Worm (Caenorhabditis elegans) whole organism, early embryonic: ENCODE results near the gene Y49F6B.9.
"Not testable (repeated sequence)": the region's sequence is repeated elsewhere in the genome, so short reads cannot be mapped to it uniquely, and the experiment has no call there.

Experiments used
- B0310.2 ChIP-seq: sonication (generic microtip); optimal IDR thresholded peaks from 2 replicates; lab custom pipeline; 2016; ENCODE audit warnings: mild to moderate bottlenecking, missing genetic modification characterization, missing compliant biosample characterization
- F13C5.2 ChIP-seq: sonication (generic microtip); optimal IDR thresholded peaks from 2 replicates; lab custom pipeline; 2017; ENCODE audit warnings: mild to moderate bottlenecking, missing genetic modification characterization, inconsistent platforms, missing compliant biosample characterization
- aly-1 ChIP-seq: sonication (generic microtip); optimal IDR thresholded peaks from 2 replicates; lab custom pipeline; 2016; ENCODE audit warnings: missing genetic modification characterization, missing compliant biosample characterization
- ama-1 ChIP-seq: fragments of 150-350 bp; optimal IDR thresholded peaks from 2 replicates; lab custom pipeline; 2014
- ceh-13 ChIP-seq: fragments of 200-800 bp; sonication (Bioruptor generic); optimal IDR thresholded peaks from 2 replicates; lab custom pipeline; 2018; ENCODE audit warnings: mild to moderate bottlenecking, missing genetic modification characterization, missing compliant biosample characterization
- ceh-36 ChIP-seq: sonication (generic microtip); optimal IDR thresholded peaks from 2 replicates; lab custom pipeline; 2016; ENCODE audit warnings: missing genetic modification characterization, inconsistent platforms, missing compliant biosample characterization
- ets-7 ChIP-seq: sonication (generic microtip); optimal IDR thresholded peaks from 2 replicates; lab custom pipeline; 2016; ENCODE audit warnings: missing genotype, missing genetic modification characterization, missing compliant biosample characterization
- flt-1 ChIP-seq: fragments of 200-800 bp; sonication (Bioruptor generic); IDR thresholded peaks from 2 replicates; pipeline ENCODE4 v1.3.6; 2022; ENCODE audit warnings: missing genetic modification characterization, missing compliant biosample characterization
- hmbx-1 ChIP-seq: sonication (generic microtip); optimal IDR thresholded peaks from 2 replicates; lab custom pipeline; 2016; ENCODE audit warnings: mild to moderate bottlenecking, missing genetic modification characterization, missing compliant biosample characterization
- hmg-4 ChIP-seq: fragments of 200-800 bp; sonication (Bioruptor generic); optimal IDR thresholded peaks from 2 replicates; lab custom pipeline; 2018; ENCODE audit warnings: mild to moderate bottlenecking, missing genetic modification characterization, missing compliant biosample characterization
- hnd-1 ChIP-seq: sonication (generic microtip); optimal IDR thresholded peaks from 2 replicates; lab custom pipeline; 2016; ENCODE audit warnings: missing genetic modification characterization, missing compliant biosample characterization
- pes-1 ChIP-seq: fragments of 200-800 bp; sonication (Bioruptor generic); IDR thresholded peaks from 2 replicates; pipeline ENCODE4 v1.3.6; 2022; ENCODE audit warnings: missing genetic modification reagents, missing genetic modification characterization, missing compliant biosample characterization
- scrt-1 ChIP-seq: fragments of 200-800 bp; sonication (Bioruptor generic); IDR thresholded peaks from 2 replicates; pipeline ENCODE4 v1.3.6; 2022; ENCODE audit warnings: missing genetic modification characterization, missing compliant biosample characterization
- sea-1 ChIP-seq: fragments of 200-800 bp; sonication (Bioruptor generic); conservative IDR thresholded peaks from 2 replicates; pipeline ENCODE4 v1.3.6; 2022; ENCODE audit warnings: missing genetic modification characterization, missing compliant biosample characterization
- tbx-11 ChIP-seq: fragments of 200-800 bp; sonication (Bioruptor generic); IDR thresholded peaks from 2 replicates; pipeline ENCODE4 v1.3.6; 2022; ENCODE audit warnings: missing genetic modification characterization, missing compliant biosample characterization
- tbx-37 ChIP-seq: fragments of 200-800 bp; sonication (Bioruptor generic); conservative IDR thresholded peaks from 2 replicates; pipeline ENCODE4 v1.3.6; 2022; ENCODE audit warnings: missing genetic modification reagents, missing genetic modification characterization, missing compliant biosample characterization
- tra-4 ChIP-seq: sonication (generic microtip); optimal IDR thresholded peaks from 2 replicates; lab custom pipeline; 2017; ENCODE audit warnings: missing genetic modification characterization, missing compliant biosample characterization

The Y49F6B.9 gene

ce11 chrII:3472817-3473216, 26.4 kb downstream of the Y49F6B.9 start, which contains the start of gene Y49F6B.6:
TSS of gene Y49F6B.6 (plus strand) at chrII:3473117.
- TF ChIP-seq hnd-1 (tag; lab: Kevin White, UChicago) (no peak), tra-4 (tag; lab: Kevin White, UChicago) (no peak), ets-7 (no peak), ceh-13 (GFP tag; lab: Kevin White, UChicago) (no peak), tbx-37 (GFP tag; lab: Robert Waterston, UW) (no peak), hmg-4 (GFP tag; lab: Kevin White, UChicago) (no peak), sea-1 (GFP tag; lab: Robert Waterston, UW) (no peak), B0310.2 (no peak), aly-1 (tag; lab: Kevin White, UChicago) (no peak), flt-1 (no peak), ceh-36 (tag; lab: Kevin White, UChicago) (no peak), scrt-1 (GFP tag; lab: Robert Waterston, UW) (no peak), pes-1 (GFP tag; lab: Robert Waterston, UW) (no peak), hmbx-1 (tag; lab: Kevin White, UChicago) (no peak), F13C5.2 (tag; lab: Kevin White, UChicago) (no peak), tbx-11 (GFP tag; lab: Robert Waterston, UW) (no peak), ama-1 (lab: Kevin White, UChicago) (no peak)

DNA sequence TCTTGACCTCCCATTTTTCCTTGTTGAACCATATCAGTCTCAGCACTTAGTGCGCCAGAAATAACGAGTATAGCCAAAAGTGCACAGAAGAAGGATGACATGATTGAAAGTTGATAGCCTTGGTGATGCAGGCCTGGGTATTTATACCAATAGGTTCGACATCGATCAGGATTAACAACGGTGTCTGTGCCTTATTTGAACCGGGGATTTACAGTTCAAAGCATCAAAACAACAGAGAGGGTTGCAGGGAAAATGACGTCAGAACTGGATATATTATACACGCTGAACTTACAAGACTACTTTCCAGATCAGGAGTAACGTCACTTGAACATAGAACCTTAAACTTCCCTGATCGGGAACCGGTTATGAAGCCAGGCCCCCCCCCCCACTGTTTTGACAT, 26.9 kb downstream of the Y49F6B.9 start, which contains the start of gene Y49F6B.12:
TSS of gene Y49F6B.12 (minus strand) at position 101 of the 400 bp plus-strand sequence.
- TF ChIP-seq aly-1 (tag; lab: Kevin White, UChicago) (no peak), flt-1 (no peak), hmbx-1 (tag; lab: Kevin White, UChicago) (no peak), tbx-11 (GFP tag; lab: Robert Waterston, UW) (no peak), F13C5.2 (tag; lab: Kevin White, UChicago) (no peak), ama-1 (lab: Kevin White, UChicago) (no peak), B0310.2 (no peak), ceh-13 (GFP tag; lab: Kevin White, UChicago) (no peak), sea-1 (GFP tag; lab: Robert Waterston, UW) (no peak), ets-7 (no peak), scrt-1 (GFP tag; lab: Robert Waterston, UW) (no peak), hnd-1 (tag; lab: Kevin White, UChicago) (no peak)

DNA sequence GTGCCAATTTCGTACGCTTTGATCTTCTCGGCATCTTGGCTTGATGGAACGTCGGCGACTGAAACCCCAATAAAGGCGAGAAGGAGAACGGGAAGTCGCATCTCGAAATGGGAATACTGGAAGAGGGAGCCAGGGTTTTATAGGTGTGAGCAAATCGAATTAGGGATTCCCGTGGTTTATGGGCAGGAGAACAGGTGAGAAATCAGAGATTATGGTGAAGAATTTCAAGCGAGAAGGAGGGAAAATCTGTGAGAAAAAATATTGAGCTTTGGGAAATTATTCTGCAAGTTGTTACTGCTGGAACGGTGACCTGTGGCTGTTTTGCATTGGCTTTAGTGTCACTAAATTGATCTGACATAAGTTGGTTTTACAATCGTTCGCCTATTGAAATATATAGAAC, 27.6 kb downstream of the Y49F6B.9 start, which contains the start of gene Y49F6B.13:
TSS of gene Y49F6B.13 (minus strand) at position 101 of the 400 bp plus-strand sequence.
- TF ChIP-seq aly-1 (tag; lab: Kevin White, UChicago), result no peak
- TF ChIP-seq ama-1 (lab: Kevin White, UChicago), result no peak

DNA sequence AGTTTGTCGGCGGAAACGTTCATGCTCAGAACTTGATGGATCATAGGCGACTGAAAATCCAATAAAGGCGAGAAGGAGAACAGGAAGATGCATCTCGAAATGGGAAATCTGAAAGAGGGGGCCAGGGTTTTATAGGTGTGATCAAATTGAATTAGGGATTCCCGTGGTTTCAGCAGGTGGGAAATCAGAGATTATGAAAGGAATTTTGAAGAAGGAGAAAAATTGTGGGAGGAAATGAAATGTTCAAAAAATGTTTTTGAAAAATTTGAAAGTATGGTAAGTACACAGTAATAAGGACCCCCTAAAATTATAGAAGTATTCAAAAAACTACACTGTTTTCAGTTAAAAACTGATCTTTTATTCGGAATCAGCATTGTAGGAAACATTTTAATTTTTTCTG, 28.6 kb downstream of the Y49F6B.9 start, which contains the start of gene Y49F6B.20:
TSS of gene Y49F6B.20 (minus strand) at position 101 of the 400 bp plus-strand sequence.
- no peak for TF ChIP-seq aly-1 (tag; lab: Kevin White, UChicago)
- TF ChIP-seq ama-1 (lab: Kevin White, UChicago), result no peak
- no peak for TF ChIP-seq hnd-1 (tag; lab: Kevin White, UChicago)
- no peak for TF ChIP-seq ceh-36 (tag; lab: Kevin White, UChicago)
- no peak for TF ChIP-seq F13C5.2 (tag; lab: Kevin White, UChicago)
- no peak for TF ChIP-seq pes-1 (GFP tag; lab: Robert Waterston, UW)
- no peak for TF ChIP-seq ceh-13 (GFP tag; lab: Kevin White, UChicago)

DNA sequence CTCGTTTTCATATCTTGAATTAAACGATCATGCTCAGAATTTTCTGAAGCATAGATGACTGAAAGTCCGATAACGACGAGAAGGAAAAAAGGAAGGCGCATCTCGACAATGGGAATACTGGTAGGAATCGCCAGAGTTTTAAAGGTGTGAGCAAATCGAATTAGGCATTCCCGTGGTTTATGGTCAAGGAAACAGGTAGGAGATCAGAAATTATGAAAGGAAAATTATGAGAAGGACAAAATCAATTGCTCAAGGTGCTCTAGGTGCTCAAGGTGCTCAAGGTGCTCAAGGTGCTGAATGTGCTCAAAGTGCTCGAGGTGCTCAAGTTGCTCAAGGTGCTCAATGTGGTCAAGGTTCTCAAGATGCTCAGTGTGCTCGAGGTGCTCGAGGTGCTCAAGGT, 34.6 kb downstream of the Y49F6B.9 start, which contains the start of gene C16C8.10:
TSS of gene C16C8.10 (minus strand) at position 101 of the 400 bp plus-strand sequence.
- TF ChIP-seq scrt-1 (GFP tag; lab: Robert Waterston, UW); flt-1; tbx-37 (GFP tag; lab: Robert Waterston, UW): not testable (repeated sequence)

DNA sequence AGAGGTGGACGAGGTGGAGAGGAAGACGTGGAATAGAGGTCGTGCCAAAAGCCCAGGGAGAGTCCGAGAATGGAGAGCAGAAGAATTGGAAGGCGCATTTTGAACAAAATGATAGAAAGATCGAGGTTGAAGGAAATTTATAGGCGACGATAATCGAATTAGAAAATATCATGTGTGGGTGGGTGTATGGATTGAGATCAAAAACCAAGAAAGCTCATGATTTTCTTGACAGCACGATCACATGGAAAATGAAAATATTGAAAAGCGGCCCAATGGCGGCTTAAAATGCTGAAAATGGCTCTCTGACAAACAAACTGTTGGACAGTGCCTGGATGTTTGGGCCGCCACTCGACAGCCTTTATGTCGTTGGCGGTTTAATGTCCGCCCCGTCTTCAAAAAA, 36.1 kb downstream of the Y49F6B.9 start, which contains the start of gene C16C8.9:
TSS of gene C16C8.9 (minus strand) at position 101 of the 400 bp plus-strand sequence.
- TF ChIP-seq aly-1 (tag; lab: Kevin White, UChicago) (no peak), ceh-36 (tag; lab: Kevin White, UChicago) (no peak), tbx-37 (GFP tag; lab: Robert Waterston, UW) (no peak), ceh-13 (GFP tag; lab: Kevin White, UChicago) (no peak), pes-1 (GFP tag; lab: Robert Waterston, UW) (no peak), hmg-4 (GFP tag; lab: Kevin White, UChicago) (no peak), B0310.2 (no peak), tbx-11 (GFP tag; lab: Robert Waterston, UW) (no peak), flt-1 (no peak), F13C5.2 (tag; lab: Kevin White, UChicago) (no peak), hmbx-1 (tag; lab: Kevin White, UChicago) (no peak), hnd-1 (tag; lab: Kevin White, UChicago) (no peak), tra-4 (tag; lab: Kevin White, UChicago) (no peak)

DNA sequence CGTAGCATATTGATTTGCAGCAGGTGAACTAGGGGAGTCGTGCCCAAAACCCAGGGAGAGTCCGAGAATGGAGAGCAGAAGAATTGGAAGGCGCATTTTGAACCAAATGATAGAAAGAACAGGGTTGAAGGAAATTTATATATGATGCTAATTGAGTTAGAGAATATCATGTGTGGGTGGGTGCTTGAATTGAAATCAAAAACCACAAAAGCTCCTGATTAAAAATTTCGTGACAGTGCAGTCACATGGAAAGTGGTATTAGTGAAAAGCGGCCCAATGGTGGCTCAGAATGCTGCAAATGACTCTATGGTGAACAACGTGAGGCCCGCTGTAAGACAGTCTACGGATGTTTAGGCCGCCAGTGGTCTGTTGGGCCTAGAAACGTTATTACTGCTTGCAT, 37.6 kb downstream of the Y49F6B.9 start, which contains the start of gene C16C8.8:
TSS of gene C16C8.8 (minus strand) at position 101 of the 400 bp plus-strand sequence.
- TF ChIP-seq ceh-13 (GFP tag; lab: Kevin White, UChicago), result no peak
- TF ChIP-seq hmg-4 (GFP tag; lab: Kevin White, UChicago), result no peak
- no peak for TF ChIP-seq aly-1 (tag; lab: Kevin White, UChicago)
- TF ChIP-seq flt-1, result no peak
- no peak for TF ChIP-seq scrt-1 (GFP tag; lab: Robert Waterston, UW)
- no peak for TF ChIP-seq tra-4 (tag; lab: Kevin White, UChicago)
- TF ChIP-seq F13C5.2 (tag; lab: Kevin White, UChicago), result no peak
- TF ChIP-seq ceh-36 (tag; lab: Kevin White, UChicago), result no peak
- no peak for TF ChIP-seq tbx-37 (GFP tag; lab: Robert Waterston, UW)
- no peak for TF ChIP-seq ama-1 (lab: Kevin White, UChicago)
